Fruit fly (Drosophila melanogaster) whole organism, wandering third instar larva: ENCODE data around the gene okr.

Experiments used
- Abd-B ChIP-seq: fragments of >200 bp; optimal IDR thresholded peaks from 2 replicates; lab custom pipeline; 2017; ENCODE audit warnings: missing biosample characterization, missing genetic modification characterization
- CG32264 ChIP-seq: fragments of 200-800 bp; sonication (Bioruptor generic); optimal IDR thresholded peaks from 2 replicates; lab custom pipeline; 2016; ENCODE audit warnings: missing biosample characterization, missing genetic modification characterization
- CG9705 ChIP-seq: fragments of 200-800 bp; sonication (Bioruptor generic); optimal IDR thresholded peaks from 2 replicates; lab custom pipeline; 2018; ENCODE audit warnings: missing biosample characterization, mild to moderate bottlenecking, missing genetic modification characterization
- Dfd ChIP-seq: fragments of >200 bp; optimal IDR thresholded peaks from 2 replicates; lab custom pipeline; 2017; ENCODE audit warnings: missing biosample characterization, missing genetic modification characterization
- Dif ChIP-seq: fragments of 200-275, 200-300 bp; sonication (Bioruptor generic); optimal IDR thresholded peaks from 2 replicates; lab custom pipeline; 2018; ENCODE audit warnings: missing biosample characterization, missing genetic modification characterization; ENCODE audit not compliant: partially characterized antibody
- GATAd ChIP-seq: sonication (Bioruptor generic); optimal IDR thresholded peaks from 2 replicates; lab custom pipeline; 2016; ENCODE audit warnings: missing biosample characterization, missing genetic modification characterization
- HLH106 ChIP-seq: fragments of 200-800 bp; optimal IDR thresholded peaks from 3 replicates; lab custom pipeline; 2019; ENCODE audit warnings: missing biosample characterization, mild to moderate bottlenecking, missing genetic modification characterization, moderate library complexity
- Hnf4 ChIP-seq: fragments of 200-800 bp; sonication (Bioruptor generic); optimal IDR thresholded peaks from 2 replicates; lab custom pipeline; 2016; ENCODE audit warnings: missing biosample characterization, mild to moderate bottlenecking, missing genetic modification characterization
- Hr83 ChIP-seq: fragments of 200-300 bp; sonication (Bioruptor generic); optimal IDR thresholded peaks from 2 replicates; lab custom pipeline; 2016; ENCODE audit warnings: missing biosample characterization, mild to moderate bottlenecking, missing genetic modification characterization, moderate library complexity; ENCODE audit not compliant: poor library complexity, severe bottlenecking
- Jra ChIP-seq: sonication (Bioruptor generic); optimal IDR thresholded peaks from 2 replicates; lab custom pipeline; 2016; ENCODE audit warnings: missing biosample characterization, missing genetic modification characterization
- Mio ChIP-seq: sonication (Bioruptor generic); optimal IDR thresholded peaks from 2 replicates; lab custom pipeline; 2016; ENCODE audit warnings: missing biosample characterization, missing genetic modification characterization
- Myc ChIP-seq: fragments of >200 bp; optimal IDR thresholded peaks from 2 replicates; lab custom pipeline; 2017
- N ChIP-seq: fragments of >200 bp; optimal IDR thresholded peaks from 2 replicates; lab custom pipeline; 2018; ENCODE audit warnings: missing biosample characterization, missing external identifiers, missing genetic modification characterization
- OdsH ChIP-seq: fragments of 200-800 bp; sonication (Bioruptor generic); optimal IDR thresholded peaks from 2 replicates; lab custom pipeline; 2016; ENCODE audit warnings: missing biosample characterization, mild to moderate bottlenecking, missing genetic modification characterization
- Rel ChIP-seq, 2 experiments: fragments of 200-800 bp; sonication (Bioruptor generic) in 1 of 2; optimal IDR thresholded peaks; 2 replicates in 1 of 2; 3 replicates in 1 of 2; lab custom pipeline; 2016 to 2019; ENCODE audit warnings: mild to moderate bottlenecking in 2 of 2, missing biosample characterization in 2 of 2, missing genetic modification characterization in 2 of 2, moderate library complexity in 1 of 2
- Sp1 ChIP-seq: fragments of 200-800 bp; sonication (Bioruptor generic); optimal IDR thresholded peaks from 3 replicates; lab custom pipeline; 2019; ENCODE audit warnings: missing biosample characterization, mild to moderate bottlenecking, missing genetic modification characterization, moderate library complexity
- Vsx2 ChIP-seq: fragments of 200-300, 225-300 bp; sonication (Bioruptor generic); optimal IDR thresholded peaks from 2 replicates; lab custom pipeline; 2018; ENCODE audit warnings: missing biosample characterization, missing genetic modification characterization; ENCODE audit not compliant: partially characterized antibody
- br ChIP-seq: fragments of 200-800 bp; sonication (Bioruptor generic); optimal IDR thresholded peaks from 2 replicates; lab custom pipeline; 2016; ENCODE audit warnings: missing biosample characterization, missing genetic modification characterization
- dmrt93B ChIP-seq: fragments of 200-800 bp; sonication (Bioruptor generic); optimal IDR thresholded peaks from 2 replicates; lab custom pipeline; 2018; ENCODE audit warnings: missing biosample characterization, mild to moderate bottlenecking, missing genetic modification characterization
- dsf ChIP-seq: sonication (Bioruptor generic); optimal IDR thresholded peaks from 2 replicates; lab custom pipeline; 2016; ENCODE audit warnings: missing biosample characterization, missing genetic modification characterization, borderline replicate concordance
- ey ChIP-seq: fragments of 200-800 bp; sonication (Bioruptor generic); optimal IDR thresholded peaks from 2 replicates; lab custom pipeline; 2016; ENCODE audit warnings: missing biosample characterization, missing genetic modification characterization
- foxo ChIP-seq, 2 experiments: fragments of 200-800 bp; sonication (Bioruptor generic); optimal IDR thresholded peaks; 2 replicates in 1 of 2; 3 replicates in 1 of 2; lab custom pipeline; 2016 to 2017; ENCODE audit warnings: missing biosample characterization in 2 of 2, missing genetic modification characterization in 2 of 2
- fru ChIP-seq: fragments of 200-800 bp; sonication (Bioruptor generic); optimal IDR thresholded peaks from 3 replicates; lab custom pipeline; 2016; ENCODE audit warnings: missing biosample characterization, mild to moderate bottlenecking, missing genetic modification characterization
- h ChIP-seq: fragments of 200-800 bp; sonication (Bioruptor generic); optimal IDR thresholded peaks from 3 replicates; lab custom pipeline; 2016; ENCODE audit warnings: missing biosample characterization, mild to moderate bottlenecking, missing genetic modification characterization
- lola ChIP-seq: fragments of >200 bp; optimal IDR thresholded peaks from 2 replicates; lab custom pipeline; 2017; ENCODE audit warnings: missing biosample characterization, missing genetic modification characterization
- pan ChIP-seq: fragments of >200 bp; optimal IDR thresholded peaks from 2 replicates; lab custom pipeline; 2017
- psq ChIP-seq: fragments of 200-800 bp; sonication (Bioruptor generic); optimal IDR thresholded peaks from 3 replicates; lab custom pipeline; 2017; ENCODE audit warnings: missing biosample characterization, mild to moderate bottlenecking, missing genetic modification characterization, moderate library complexity
- rgr ChIP-seq: fragments of 200-800 bp; sonication (Bioruptor generic); optimal IDR thresholded peaks from 3 replicates; lab custom pipeline; 2016; ENCODE audit warnings: missing biosample characterization, mild to moderate bottlenecking, missing genetic modification characterization
- sage ChIP-seq: fragments of 200-800 bp; sonication (Bioruptor generic); optimal IDR thresholded peaks from 2 replicates; lab custom pipeline; 2016; ENCODE audit warnings: missing biosample characterization, mild to moderate bottlenecking, missing genetic modification characterization
- sv ChIP-seq: fragments of 200-800 bp; sonication (Bioruptor generic); optimal IDR thresholded peaks from 3 replicates; lab custom pipeline; 2016; ENCODE audit warnings: missing biosample characterization, missing genetic modification characterization
- tai ChIP-seq: sonication (Bioruptor generic); optimal IDR thresholded peaks from 2 replicates; lab custom pipeline; 2016; ENCODE audit warnings: missing biosample characterization, missing genetic modification characterization
- usp ChIP-seq: fragments of >200 bp; optimal IDR thresholded peaks from 2 replicates; lab custom pipeline; 2017; ENCODE audit warnings: missing biosample characterization, missing genetic modification characterization
- woc ChIP-seq: sonication (Bioruptor generic); optimal IDR thresholded peaks from 2 replicates; lab custom pipeline; 2016; ENCODE audit warnings: missing biosample characterization, mild to moderate bottlenecking, missing genetic modification characterization

The okr gene

DNA sequence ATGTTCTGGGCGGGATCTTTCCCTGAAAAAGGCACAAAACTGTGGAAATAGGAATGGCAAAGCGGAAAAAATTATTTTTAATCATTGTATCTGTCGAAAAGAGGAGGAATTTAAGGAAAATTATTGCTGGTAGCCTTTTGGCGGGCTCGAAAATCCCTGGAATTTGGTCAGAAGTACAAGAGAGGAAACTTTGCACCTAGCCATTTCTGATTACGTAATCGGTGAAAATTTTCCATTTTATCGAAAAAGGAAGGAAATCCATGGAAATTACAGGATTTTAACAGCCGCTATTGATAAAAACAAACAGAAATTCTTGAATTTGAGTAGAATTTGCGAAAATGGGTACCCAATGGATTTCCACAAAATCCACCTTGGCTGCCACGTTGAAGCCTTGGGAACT, 5.8 kb downstream of the okr start:
- TF ChIP-seq sage (no peak), OdsH (GFP tag; lab: Kevin White, UChicago) (no peak), Hnf4 (no peak), rgr (GFP tag; lab: Kevin White, UChicago) (no peak), Jra (GFP tag; lab: Kevin White, UChicago) (no peak), lola (GFP tag; lab: Kevin White, UChicago) (no peak), h (GFP tag; lab: Kevin White, UChicago) (no peak), GATAd (GFP tag; lab: Kevin White, UChicago) (no peak), dmrt93B (no peak), woc (GFP tag; lab: Kevin White, UChicago) (no peak), CG32264 (GFP tag; lab: Kevin White, UChicago) (no peak), ey (GFP tag; lab: Kevin White, UChicago) (no peak), Dfd (GFP tag; lab: Kevin White, UChicago) (no peak), dsf (GFP tag; lab: Kevin White, UChicago) (no peak), psq (GFP tag; lab: Kevin White, UChicago) (no peak), Myc (lab: Kevin White, UChicago) (no peak)

DNA sequence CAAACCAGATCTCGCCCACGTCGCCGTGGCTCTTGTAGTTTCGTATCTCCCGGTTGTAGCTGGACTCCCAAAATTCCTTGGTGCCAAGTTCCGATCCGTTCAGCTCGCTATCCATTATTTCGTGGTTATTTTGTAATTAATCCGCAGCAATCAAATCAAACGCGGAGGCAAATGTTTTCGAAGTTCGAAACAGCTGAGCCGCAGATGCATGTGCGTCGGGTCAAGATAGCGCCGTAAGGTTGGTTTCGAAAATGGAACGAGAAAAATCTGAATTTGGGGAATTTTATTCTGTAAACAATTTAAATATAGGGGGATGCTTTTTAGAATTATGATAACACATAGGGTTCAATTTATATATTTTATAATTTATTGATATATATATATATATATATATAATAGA, 13.5 kb downstream of the okr start, which contains the start of gene CG9643:
Gene CG9643 (minus strand): TSS at position 198 of the 400 bp plus-strand sequence.
- TF ChIP-seq Myc (lab: Kevin White, UChicago) (peak; percentile 84), Vsx2 (GFP tag; lab: Kevin White, UChicago) (no peak), Rel (GFP tag; optimal IDR thresholded peaks at IDR 0.05; lab: Kevin White, UChicago) (no peak), Rel (tag; optimal IDR thresholded peaks at IDR 0.05; lab: Kevin White, UChicago) (peak; percentile 100)

DNA sequence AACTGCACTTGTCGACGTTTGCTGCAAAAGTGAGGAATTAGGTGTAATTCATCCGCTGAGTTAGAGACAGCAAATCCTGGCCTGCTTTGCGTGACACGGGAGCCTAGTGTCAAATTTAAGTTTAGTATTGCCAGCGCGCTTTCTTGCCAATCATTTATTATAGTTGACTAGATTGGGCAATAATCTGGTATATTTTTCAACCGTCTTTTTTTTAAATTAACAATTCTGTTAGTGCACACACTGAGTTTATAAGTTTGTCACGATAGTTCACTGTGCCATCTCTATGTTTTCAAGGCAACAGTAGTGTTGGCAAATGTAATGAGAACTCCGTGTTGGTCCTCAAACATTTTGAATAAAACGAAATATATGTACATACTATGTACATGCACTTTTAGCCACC, 15.7 kb downstream of the okr start, which contains the start of the genes CG9641 and CG3165:
Gene CG9641 (minus strand): TSS at position 34 of the 400 bp plus-strand sequence.
Gene CG3165 (plus strand): TSS at position 294 of the 400 bp plus-strand sequence.
- TF ChIP-seq rgr (GFP tag; lab: Kevin White, UChicago) (no peak), GATAd (GFP tag; lab: Kevin White, UChicago) (peak; percentile 71), OdsH (GFP tag; lab: Kevin White, UChicago) (peak; percentile 88), psq (GFP tag; lab: Kevin White, UChicago) (peak; percentile 79), HLH106 (tag; lab: Kevin White, UChicago) (peak; percentile 90), CG9705 (GFP tag; lab: Kevin White, UChicago) (peak; percentile 89), Rel (GFP tag; optimal IDR thresholded peaks at IDR 0.05; lab: Kevin White, UChicago) (no peak), Rel (tag; optimal IDR thresholded peaks at IDR 0.05; lab: Kevin White, UChicago) (peak; percentile 68), foxo (GFP tag; optimal IDR thresholded peaks at IDR 0.05; lab: Kevin White, UChicago) (peak in 1 of 2 experiments; percentile 93), lola (GFP tag; lab: Kevin White, UChicago) (no peak), sv (GFP tag; lab: Kevin White, UChicago) (peak; percentile 89), fru (GFP tag; lab: Kevin White, UChicago) (no peak), ey (GFP tag; lab: Kevin White, UChicago) (peak; percentile 90), Sp1 (GFP tag; lab: Kevin White, UChicago) (peak; percentile 85), h (GFP tag; lab: Kevin White, UChicago) (no peak), Hr83 (GFP tag; lab: Kevin White, UChicago) (peak; percentile 87)

DNA sequence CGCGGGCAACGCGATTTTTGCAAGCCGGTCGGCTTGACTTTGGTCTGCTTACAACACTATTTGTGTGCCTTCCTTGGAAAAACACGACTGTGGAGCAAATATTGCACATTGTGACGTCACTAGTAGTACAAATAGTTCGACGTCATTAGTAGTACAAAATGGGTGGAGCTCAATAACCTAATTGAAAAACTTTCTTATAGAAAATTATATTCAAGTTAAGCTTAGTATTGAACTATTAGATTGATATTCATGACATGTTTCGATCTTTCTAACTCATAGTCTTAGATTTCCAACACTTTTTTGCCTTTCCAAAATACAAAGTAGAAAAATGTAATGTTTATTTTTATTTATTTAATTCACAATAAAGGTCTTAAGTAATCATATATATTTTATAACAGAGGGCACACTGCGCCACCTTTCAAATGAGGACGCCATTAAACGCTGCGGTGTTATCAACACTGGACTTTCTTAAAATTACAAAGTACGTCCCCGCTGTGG, 20.1 kb downstream of the okr start, which contains the start of the genes Rrp1 and gammaTub23C:
Gene Rrp1 (minus strand): TSS at position 70 of the 498 bp plus-strand sequence.
Gene gammaTub23C (plus strand): TSS at position 453 of the 498 bp plus-strand sequence.
- peak; percentile 90 for TF ChIP-seq Sp1 (GFP tag; lab: Kevin White, UChicago)
- no peak for TF ChIP-seq Vsx2 (GFP tag; lab: Kevin White, UChicago)
- TF ChIP-seq br (GFP tag; lab: Kevin White, UChicago): peak; percentile 77
- TF ChIP-seq GATAd (GFP tag; lab: Kevin White, UChicago): peak; percentile 43
- TF ChIP-seq h (GFP tag; lab: Kevin White, UChicago): peak; percentile 86
- TF ChIP-seq N: no peak
- TF ChIP-seq dmrt93B: peak; percentile 93
- peak; percentile 39 for TF ChIP-seq Hr83 (GFP tag; lab: Kevin White, UChicago)
- peak; percentile 90 for TF ChIP-seq rgr (GFP tag; lab: Kevin White, UChicago)
- TF ChIP-seq tai (GFP tag; lab: Kevin White, UChicago): no peak
- peak; percentile 78 for TF ChIP-seq Jra (GFP tag; lab: Kevin White, UChicago)
- peak; percentile 89 for TF ChIP-seq sv (GFP tag; lab: Kevin White, UChicago)
- TF ChIP-seq dsf (GFP tag; lab: Kevin White, UChicago): peak; percentile 38
- no peak for TF ChIP-seq lola (GFP tag; lab: Kevin White, UChicago)
- TF ChIP-seq Mio: no peak
- TF ChIP-seq usp (GFP tag; lab: Kevin White, UChicago): no peak
- peak; percentile 81 for TF ChIP-seq ey (GFP tag; lab: Kevin White, UChicago)
- peak in 1 of 2 experiments; percentile 91 for TF ChIP-seq foxo (GFP tag; optimal IDR thresholded peaks at IDR 0.05; lab: Kevin White, UChicago)
- TF ChIP-seq CG32264 (GFP tag; lab: Kevin White, UChicago): peak; percentile 18
- peak; percentile 86 for TF ChIP-seq psq (GFP tag; lab: Kevin White, UChicago)
- TF ChIP-seq woc (GFP tag; lab: Kevin White, UChicago): peak; percentile 88
- TF ChIP-seq Dfd (GFP tag; lab: Kevin White, UChicago): no peak
- no peak for TF ChIP-seq Dif (GFP tag; lab: Kevin White, UChicago)
- no peak for TF ChIP-seq Rel (GFP tag; optimal IDR thresholded peaks at IDR 0.05; lab: Kevin White, UChicago)
- peak; percentile 89 for TF ChIP-seq Rel (tag; optimal IDR thresholded peaks at IDR 0.05; lab: Kevin White, UChicago)
- TF ChIP-seq Abd-B (GFP tag; lab: Kevin White, UChicago): no peak
- TF ChIP-seq pan: no peak
- TF ChIP-seq fru (GFP tag; lab: Kevin White, UChicago): peak; percentile 83
- peak; percentile 84 for TF ChIP-seq CG9705 (GFP tag; lab: Kevin White, UChicago)
- TF ChIP-seq OdsH (GFP tag; lab: Kevin White, UChicago): peak; percentile 88
- peak; percentile 90 for TF ChIP-seq HLH106 (tag; lab: Kevin White, UChicago)
- no peak for TF ChIP-seq Hnf4
- peak; percentile 55 for TF ChIP-seq Myc (lab: Kevin White, UChicago)
